Worm (Caenorhabditis elegans) whole organism, early embryonic: ENCODE results near the gene klp-18.
A peak's percentile ranks its signal among the peaks of the same experiment; 100 is the strongest.

ENCODE experiments used
- B0310.2 ChIP-seq: sonication (generic microtip); optimal IDR thresholded peaks from 2 replicates; lab custom pipeline; 2016; ENCODE audit warnings: mild to moderate bottlenecking, missing genetic modification characterization, missing compliant biosample characterization
- aly-1 ChIP-seq: sonication (generic microtip); optimal IDR thresholded peaks from 2 replicates; lab custom pipeline; 2016; ENCODE audit warnings: missing genetic modification characterization, missing compliant biosample characterization
- ama-1 ChIP-seq: fragments of 150-350 bp; optimal IDR thresholded peaks from 2 replicates; lab custom pipeline; 2014
- ceh-36 ChIP-seq: sonication (generic microtip); optimal IDR thresholded peaks from 2 replicates; lab custom pipeline; 2016; ENCODE audit warnings: missing genetic modification characterization, inconsistent platforms, missing compliant biosample characterization
- ets-7 ChIP-seq: sonication (generic microtip); optimal IDR thresholded peaks from 2 replicates; lab custom pipeline; 2016; ENCODE audit warnings: missing genotype, missing genetic modification characterization, missing compliant biosample characterization
- flt-1 ChIP-seq: fragments of 200-800 bp; sonication (Bioruptor generic); IDR thresholded peaks from 2 replicates; pipeline ENCODE4 v1.3.6; 2022; ENCODE audit warnings: missing genetic modification characterization, missing compliant biosample characterization
- hmbx-1 ChIP-seq: sonication (generic microtip); optimal IDR thresholded peaks from 2 replicates; lab custom pipeline; 2016; ENCODE audit warnings: mild to moderate bottlenecking, missing genetic modification characterization, missing compliant biosample characterization
- hnd-1 ChIP-seq: sonication (generic microtip); optimal IDR thresholded peaks from 2 replicates; lab custom pipeline; 2016; ENCODE audit warnings: missing genetic modification characterization, missing compliant biosample characterization
- scrt-1 ChIP-seq: fragments of 200-800 bp; sonication (Bioruptor generic); IDR thresholded peaks from 2 replicates; pipeline ENCODE4 v1.3.6; 2022; ENCODE audit warnings: missing genetic modification characterization, missing compliant biosample characterization
- tbx-11 ChIP-seq: fragments of 200-800 bp; sonication (Bioruptor generic); IDR thresholded peaks from 2 replicates; pipeline ENCODE4 v1.3.6; 2022; ENCODE audit warnings: missing genetic modification characterization, missing compliant biosample characterization
- tra-4 ChIP-seq: sonication (generic microtip); optimal IDR thresholded peaks from 2 replicates; lab custom pipeline; 2017; ENCODE audit warnings: missing genetic modification characterization, missing compliant biosample characterization

DNA sequence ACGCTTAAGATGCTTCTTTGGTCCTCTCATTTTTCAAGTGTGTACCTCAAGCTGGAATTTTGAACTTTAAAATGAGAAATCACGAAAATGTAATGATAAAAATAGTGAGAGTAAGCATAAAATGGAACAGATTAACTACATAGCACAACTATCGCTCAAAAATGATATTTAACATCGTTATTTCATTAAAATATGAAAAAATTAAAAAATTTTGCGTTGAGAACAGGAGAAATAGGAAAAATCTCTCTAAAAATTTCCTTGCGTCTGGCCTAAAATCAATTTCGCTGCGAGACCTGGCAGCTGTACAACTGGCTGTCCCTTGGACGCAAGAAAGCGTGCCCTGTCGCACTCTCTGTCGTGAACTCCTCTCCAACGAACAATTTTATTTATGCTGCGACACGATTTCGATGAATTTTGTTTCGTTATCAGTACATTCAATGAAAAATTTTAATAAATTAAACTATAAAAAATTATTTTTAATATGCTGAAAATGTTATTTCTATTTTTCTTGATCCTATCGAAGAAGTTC is 44.7 kb downstream of the klp-18 start, which contains the start of gene rps-4:
- no peak for TF ChIP-seq ceh-36
- no peak for TF ChIP-seq ets-7 (tag; lab: Kevin White, UChicago)
- TF ChIP-seq ama-1: no peak
- TF ChIP-seq tra-4: no peak
- TF ChIP-seq hmbx-1 (tag; lab: Kevin White, UChicago): peak; percentile 14
- TF ChIP-seq tbx-11 (GFP tag; lab: Robert Waterston, UW): no peak
- no peak for TF ChIP-seq flt-1
- no peak for TF ChIP-seq aly-1 (tag; lab: Kevin White, UChicago)
- TF ChIP-seq hnd-1 (tag; lab: Kevin White, UChicago): no peak
- no peak for TF ChIP-seq scrt-1 (GFP tag; lab: Robert Waterston, UW)
- no peak for TF ChIP-seq B0310.2 (tag; lab: Kevin White, UChicago)
